Worm (Caenorhabditis elegans): Measurements from ENCODE around the gene ndus-8.

ndus-8 gene

DNA sequence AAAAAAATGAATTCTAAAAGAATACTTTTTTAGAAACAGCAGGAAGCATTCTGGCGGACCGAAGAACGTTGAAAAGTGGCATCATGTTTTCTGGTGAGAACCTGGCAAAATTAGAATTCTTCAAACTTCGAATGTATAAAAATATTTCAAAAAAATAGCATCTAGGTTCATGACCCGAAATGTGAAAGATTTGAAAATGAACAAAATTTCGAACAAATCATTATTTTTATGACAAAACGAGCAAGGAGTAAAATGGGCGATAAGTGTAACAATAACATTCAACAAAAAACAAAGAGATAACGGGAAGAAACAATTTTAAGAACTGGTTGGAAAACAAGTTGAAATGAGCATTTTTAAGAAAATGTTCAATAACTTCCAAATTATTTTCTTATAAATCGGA, 41.3 kb upstream of the ndus-8 start, which contains the start of gene psd-1:
TSS of gene psd-1 (minus strand) at position 101 of the 400 bp plus-strand sequence.
- no peak for TF ChIP-seq F49E8.2 (tag; optimal IDR thresholded peaks at IDR 0.05; ENCODE audit: insufficient read depth)
- no peak for TF ChIP-seq tlf-1 (GFP tag; optimal IDR thresholded peaks at IDR 0.05)
- no peak for TF ChIP-seq ekl-4 (GFP tag; IDR thresholded peaks at IDR 0.05)
- TF ChIP-seq die-1 (tag; optimal IDR thresholded peaks at IDR 0.05): no peak
- no peak for TF ChIP-seq lin-54 (GFP tag; optimal IDR thresholded peaks at IDR 0.05)
- TF ChIP-seq hrde-1 (tag; optimal IDR thresholded peaks at IDR 0.05; ENCODE audit: borderline replicate concordance): no peak
- TF ChIP-seq dox-1 (GFP tag; IDR thresholded peaks at IDR 0.05): no peak
- no peak for TF ChIP-seq D2030.7 (GFP tag; IDR thresholded peaks at IDR 0.05)
- TF ChIP-seq lin-26 (GFP tag; IDR thresholded peaks at IDR 0.05): no peak
- TF ChIP-seq ztf-25 (GFP tag; IDR thresholded peaks at IDR 0.05): no peak
- no peak for TF ChIP-seq mcd-1 (GFP tag; IDR thresholded peaks at IDR 0.05)
- TF ChIP-seq bed-1 (GFP tag; IDR thresholded peaks at IDR 0.05): no peak
- TF ChIP-seq mel-28 (tag; optimal IDR thresholded peaks at IDR 0.05; ENCODE audit: borderline replicate concordance): no peak
- TF ChIP-seq lin-35 (GFP tag; optimal IDR thresholded peaks at IDR 0.05): no peak

DNA sequence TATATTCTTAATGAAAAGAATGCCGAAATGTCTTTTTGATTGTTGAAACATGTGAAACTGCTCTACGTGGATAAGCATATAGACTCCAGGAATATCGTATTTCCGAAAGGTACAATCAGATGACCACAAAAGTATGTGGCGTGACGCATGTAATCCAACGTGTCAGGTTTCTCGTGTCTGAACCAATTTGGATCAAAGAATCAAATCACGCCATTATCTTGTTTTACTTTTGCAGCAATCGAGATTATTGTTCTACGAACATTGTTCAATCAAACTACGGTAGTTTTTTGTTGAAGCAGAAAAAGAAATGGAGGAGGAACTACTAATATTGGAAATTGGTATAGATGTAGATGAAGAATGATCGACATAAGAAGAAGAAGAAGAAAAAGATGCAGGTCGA, 39.7 kb upstream of the ndus-8 start:
- TF ChIP-seq hlh-26 (GFP tag; conservative IDR thresholded peaks at IDR 0.05) (no peak), efl-1 (GFP tag; optimal IDR thresholded peaks at IDR 0.05) (no peak), rpc-1 (optimal IDR thresholded peaks at IDR 0.05) (no peak), rpc-1 (tag; optimal IDR thresholded peaks at IDR 0.05) (no peak), ccch-3 (GFP tag; optimal IDR thresholded peaks at IDR 0.05) (no peak), aptf-2 (GFP tag; conservative IDR thresholded peaks at IDR 0.05) (no peak), nhr-27 (tag; optimal IDR thresholded peaks at IDR 0.05) (no peak), sea-2 (GFP tag; IDR thresholded peaks at IDR 0.05) (no peak), repo-1 (tag; optimal IDR thresholded peaks at IDR 0.05) (no peak), fkh-3 (tag; optimal IDR thresholded peaks at IDR 0.05) (no peak), C17E4.6 (GFP tag; IDR thresholded peaks at IDR 0.05) (no peak), mcd-1 (GFP tag; IDR thresholded peaks at IDR 0.05) (no peak), Y53G8AR.9 (GFP tag; conservative IDR thresholded peaks at IDR 0.05) (no peak), lag-1 (GFP tag; IDR thresholded peaks at IDR 0.05) (no peak), rcor-1 (GFP tag; IDR thresholded peaks at IDR 0.05) (no peak), bed-2 (GFP tag; IDR thresholded peaks at IDR 0.05) (no peak), mel-28 (tag; optimal IDR thresholded peaks at IDR 0.05; ENCODE audit: borderline replicate concordance) (no peak)

DNA sequence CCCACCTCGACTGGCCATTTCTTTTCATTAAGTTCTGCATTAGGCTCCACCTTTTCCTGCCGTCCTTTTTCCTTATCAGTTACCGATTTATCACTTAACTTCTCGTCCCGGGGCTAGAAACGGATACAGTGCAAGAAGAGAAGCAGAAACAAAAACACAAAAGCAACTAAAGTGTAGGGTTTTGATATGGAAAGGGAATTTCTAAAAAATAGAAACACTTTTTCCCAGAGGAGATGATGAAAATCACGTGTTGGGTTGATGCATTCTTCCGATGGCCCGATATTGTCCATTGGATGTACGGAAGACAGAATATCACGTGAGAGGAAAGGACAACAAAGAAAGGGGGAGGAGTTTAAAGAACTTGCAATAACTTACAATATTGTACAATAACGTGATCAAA, 38.8 kb upstream of the ndus-8 start:
- TF ChIP-seq lsl-1 (GFP tag; optimal IDR thresholded peaks at IDR 0.05) (no peak), ztf-25 (GFP tag; IDR thresholded peaks at IDR 0.05) (no peak), sptf-2 (GFP tag; optimal IDR thresholded peaks at IDR 0.05) (no peak), K11D2.4 (GFP tag; IDR thresholded peaks at IDR 0.05) (no peak), bed-1 (GFP tag; IDR thresholded peaks at IDR 0.05) (no peak), egl-18 (GFP tag; IDR thresholded peaks at IDR 0.05) (no peak), madf-6 (GFP tag; IDR thresholded peaks at IDR 0.05) (no peak), cebp-1 (GFP tag; IDR thresholded peaks at IDR 0.05) (no peak), cebp-1 (tag; optimal IDR thresholded peaks at IDR 0.05) (peak; percentile 45), F23B12.7 (tag; optimal IDR thresholded peaks at IDR 0.05; ENCODE audit: insufficient read depth) (no peak), nhr-120 (GFP tag; IDR thresholded peaks at IDR 0.05) (no peak), C06A6.2 (GFP tag; conservative IDR thresholded peaks at IDR 0.05) (no peak), die-1 (tag; optimal IDR thresholded peaks at IDR 0.05) (peak; percentile 8), mcd-1 (GFP tag; IDR thresholded peaks at IDR 0.05) (0 out of 2 replicates have a peak, but pooled peaks have one; percentile 19), attf-3 (GFP tag; conservative IDR thresholded peaks at IDR 0.05) (no peak; the same call in 1 of the 2 replicates), F37B4.10 (GFP tag; IDR thresholded peaks at IDR 0.05) (no peak), attf-5 (GFP tag; optimal IDR thresholded peaks at IDR 0.05) (no peak), T26A5.8 (tag; optimal IDR thresholded peaks at IDR 0.05) (no peak), attf-6 (GFP tag; IDR thresholded peaks at IDR 0.05) (no peak), pha-4 (tag; optimal IDR thresholded peaks at IDR 0.05) (no peak), ZK185.1 (tag; optimal IDR thresholded peaks at IDR 0.05; ENCODE audit: poor library complexity, severe bottlenecking) (no peak), tlf-1 (GFP tag; optimal IDR thresholded peaks at IDR 0.05) (no peak), D2030.7 (GFP tag; IDR thresholded peaks at IDR 0.05) (no peak), madf-10 (tag; optimal IDR thresholded peaks at IDR 0.05) (no peak)

All from whole organism, young adult.